Worm (Caenorhabditis elegans): ENCODE results near the gene srg-57.

Gene srg-57

ce11 chrV:2746404-2746803, 12.1 kb upstream of the srg-57 start:
- no peak for TF ChIP-seq fkh-10 (GFP tag; optimal IDR thresholded peaks at IDR 0.05)
- no peak for TF ChIP-seq pax-3 (tag; optimal IDR thresholded peaks at IDR 0.05)
- no peak for TF ChIP-seq sup-37 (GFP tag; optimal IDR thresholded peaks at IDR 0.05)

ce11 chrV:2742298-2742697, 8.0 kb upstream of the srg-57 start, which contains the start of gene srg-62:
Gene srg-62 (minus strand): TSS chrV:2742398.
- TF ChIP-seq vab-15 (tag; optimal IDR thresholded peaks at IDR 0.05), result no peak
- no peak for TF ChIP-seq mab-9 (GFP tag; IDR thresholded peaks at IDR 0.05)
- no peak for TF ChIP-seq ceh-88 (GFP tag; IDR thresholded peaks at IDR 0.05)
- no peak for TF ChIP-seq aly-2 (tag; optimal IDR thresholded peaks at IDR 0.05)
- TF ChIP-seq F16B12.6 (tag; optimal IDR thresholded peaks at IDR 0.05), result no peak
- TF ChIP-seq sup-37 (GFP tag; optimal IDR thresholded peaks at IDR 0.05), result no peak
- TF ChIP-seq Y116A8C.19 (tag; optimal IDR thresholded peaks at IDR 0.05; ENCODE audit: borderline replicate concordance), result no peak
- no peak for TF ChIP-seq fos-1 (tag; optimal IDR thresholded peaks at IDR 0.05)
- no peak for TF ChIP-seq unc-98 (GFP tag; IDR thresholded peaks at IDR 0.05)
- no peak for TF ChIP-seq unc-86 (tag; optimal IDR thresholded peaks at IDR 0.05)
- TF ChIP-seq lin-13 (GFP tag; optimal IDR thresholded peaks at IDR 0.05), result no peak
- TF ChIP-seq ztf-11 (tag; optimal IDR thresholded peaks at IDR 0.05), result no peak
- no peak for TF ChIP-seq ces-1 (GFP tag; optimal IDR thresholded peaks at IDR 0.05)
- TF ChIP-seq unc-62 (GFP tag; optimal IDR thresholded peaks at IDR 0.05), result no peak
- no peak for TF ChIP-seq alr-1 (tag; optimal IDR thresholded peaks at IDR 0.05; ENCODE audit: borderline replicate concordance)
- no peak for TF ChIP-seq lin-39 (tag; optimal IDR thresholded peaks at IDR 0.05)
- TF ChIP-seq lir-3 (tag; optimal IDR thresholded peaks at IDR 0.05; ENCODE audit: poor library complexity), result no peak
- TF ChIP-seq lin-14 (GFP tag; optimal IDR thresholded peaks at IDR 0.05), result no peak
- no peak for TF ChIP-seq nhr-19 (GFP tag; conservative IDR thresholded peaks at IDR 0.05)
- TF ChIP-seq ama-1 (optimal IDR thresholded peaks at IDR 0.05), result no peak

- TF ChIP-seq unc-130 (tag; optimal IDR thresholded peaks at IDR 0.05), result no peak
- TF ChIP-seq C04F5.9 (tag; optimal IDR thresholded peaks at IDR 0.05), result no peak
- no peak for TF ChIP-seq alr-1 (tag; optimal IDR thresholded peaks at IDR 0.05; ENCODE audit: borderline replicate concordance)
- no peak for TF ChIP-seq xbp-1 (tag; optimal IDR thresholded peaks at IDR 0.05)
- no peak for TF ChIP-seq sup-37 (GFP tag; optimal IDR thresholded peaks at IDR 0.05)
- no peak for TF ChIP-seq ceh-88 (GFP tag; IDR thresholded peaks at IDR 0.05)
- TF ChIP-seq skn-1 (tag; optimal IDR thresholded peaks at IDR 0.05), result no peak
- no peak for TF ChIP-seq elt-3 (tag; optimal IDR thresholded peaks at IDR 0.05)
- no peak for TF ChIP-seq nhr-237 (tag; optimal IDR thresholded peaks at IDR 0.05)
- no peak for TF ChIP-seq ceh-63 (GFP tag; optimal IDR thresholded peaks at IDR 0.05)
- TF ChIP-seq efl-3 (GFP tag; optimal IDR thresholded peaks at IDR 0.05), result no peak
- no peak for TF ChIP-seq lsy-2 (tag; optimal IDR thresholded peaks at IDR 0.05)
- TF ChIP-seq dpl-1 (GFP tag; optimal IDR thresholded peaks at IDR 0.05), result no peak
Observed at ce11 chrV:2740228-2740627, 6.0 kb upstream of the srg-57 start, which contains the start of gene srg-61. Gene srg-61 (minus strand): TSS chrV:2740328.

ce11 chrV:2739607-2740006, 5.3 kb upstream of the srg-57 start:
- no peak for TF ChIP-seq nhr-28 (tag; optimal IDR thresholded peaks at IDR 0.05)
- TF ChIP-seq snpc-4 (tag; optimal IDR thresholded peaks at IDR 0.05), result peak; percentile 63

DNA sequence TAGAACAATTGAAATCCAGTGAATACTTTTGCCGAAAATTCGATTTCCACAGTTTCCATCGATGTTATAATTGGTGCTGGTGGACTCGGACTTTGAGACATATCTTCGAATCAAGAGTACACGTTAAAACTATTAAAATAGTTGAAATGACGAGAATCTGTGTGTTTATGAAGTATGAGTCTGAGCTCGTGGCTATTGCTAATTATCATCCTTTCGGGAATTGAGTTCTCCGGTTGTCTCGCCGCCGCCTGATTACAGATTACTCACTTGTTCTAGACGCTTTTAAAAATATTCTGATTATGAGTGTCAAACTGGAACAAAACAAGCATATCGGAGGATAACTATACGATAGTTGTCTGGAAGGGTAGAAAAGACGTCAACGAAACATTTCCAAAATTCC, 3.9 kb upstream of the srg-57 start, which contains the start of gene srg-56:
srg-56 (minus strand) TSS at position 101 of the 400 bp plus-strand sequence.
- peak; percentile 18 for TF ChIP-seq fkh-8 (tag; optimal IDR thresholded peaks at IDR 0.05)
- TF ChIP-seq grh-1 (GFP tag; IDR thresholded peaks at IDR 0.05), result no peak
